Worm (Caenorhabditis elegans) whole organism, late embryonic: ENCODE measurements around the gene Y81B9A.4.

ENCODE experiments used
- ama-1 ChIP-seq: fragments of 150-350 bp; optimal IDR thresholded peaks from 2 replicates; lab custom pipeline; 2014
- ceh-14 ChIP-seq: sonication (generic microtip); optimal IDR thresholded peaks from 2 replicates; lab custom pipeline; 2016; ENCODE audit warnings: missing genotype, missing genetic modification characterization, missing compliant biosample characterization
- che-1 ChIP-seq: sonication (generic microtip); optimal IDR thresholded peaks from 2 replicates; lab custom pipeline; 2016; ENCODE audit warnings: mild to moderate bottlenecking, missing genetic modification characterization, missing compliant biosample characterization
- fkh-10 ChIP-seq: fragments of 150-350 bp; optimal IDR thresholded peaks from 2 replicates; lab custom pipeline; 2014; ENCODE audit warnings: missing biosample characterization, missing genetic modification reagents, missing genetic modification characterization
- madf-2 ChIP-seq: sonication (generic microtip); optimal IDR thresholded peaks from 2 replicates; lab custom pipeline; 2017; ENCODE audit warnings: missing genetic modification characterization, missing compliant biosample characterization
- nfya-1 ChIP-seq: sonication (generic microtip); optimal IDR thresholded peaks from 2 replicates; lab custom pipeline; 2017; ENCODE audit warnings: missing genetic modification characterization, mild to moderate bottlenecking, missing compliant biosample characterization, antibody characterized with exemption, moderate library complexity
- nhr-11 ChIP-seq: fragments of 150-350 bp; optimal IDR thresholded peaks from 2 replicates; lab custom pipeline; 2014; ENCODE audit warnings: missing biosample characterization, missing genetic modification characterization
- pax-1 ChIP-seq: fragments of 150-350 bp; optimal IDR thresholded peaks from 2 replicates; lab custom pipeline; 2014; ENCODE audit warnings: missing biosample characterization, missing genetic modification characterization
- pqm-1 ChIP-seq: sonication (generic microtip); optimal IDR thresholded peaks from 2 replicates; lab custom pipeline; 2016; ENCODE audit warnings: missing genetic modification characterization, missing compliant biosample characterization
- tbx-2 ChIP-seq: sonication (generic microtip); optimal IDR thresholded peaks from 2 replicates; lab custom pipeline; 2016; ENCODE audit warnings: missing genetic modification characterization, missing compliant biosample characterization

DNA sequence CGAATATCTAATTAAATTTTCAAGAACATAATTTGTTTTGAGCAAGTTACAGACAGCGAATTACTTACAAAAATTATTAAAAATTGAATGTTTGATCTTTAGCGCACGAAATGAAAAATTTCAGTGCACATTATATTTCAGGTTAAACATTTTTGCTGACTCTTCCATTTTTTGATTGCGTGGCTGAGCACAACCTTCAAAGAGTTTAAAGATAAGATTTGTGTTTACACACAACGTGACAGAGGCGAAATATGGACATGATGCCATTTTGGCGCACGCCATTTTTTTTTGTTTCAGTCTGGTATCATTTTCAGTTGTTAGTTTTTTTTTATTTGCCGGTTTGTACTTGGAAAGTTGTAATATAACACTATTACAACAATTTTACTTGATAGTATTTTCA, 32.0 kb upstream of the Y81B9A.4 start:
- TF ChIP-seq nfya-1 (no peak), ceh-14 (tag; lab: Kevin White, UChicago) (no peak), tbx-2 (tag; lab: Kevin White, UChicago) (no peak), fkh-10 (GFP tag; lab: Kevin White, UChicago) (no peak), nhr-11 (tag; lab: Kevin White, UChicago) (no peak), pqm-1 (tag; lab: Kevin White, UChicago) (no peak), pax-1 (tag; lab: Kevin White, UChicago) (no peak), madf-2 (no peak), che-1 (tag; lab: Kevin White, UChicago) (no peak), ama-1 (no peak)
